Fruit fly (Drosophila melanogaster) whole organism, wandering third instar larva: ENCODE data around the gene Cow.
A peak's percentile ranks its signal among the peaks of the same experiment; 100 is the strongest.

Experiments used
- Abd-B ChIP-seq: fragments of >200 bp; optimal IDR thresholded peaks from 2 replicates; lab custom pipeline; 2017; ENCODE audit warnings: missing biosample characterization, missing genetic modification characterization
- CG32264 ChIP-seq: fragments of 200-800 bp; sonication (Bioruptor generic); optimal IDR thresholded peaks from 2 replicates; lab custom pipeline; 2016; ENCODE audit warnings: missing biosample characterization, missing genetic modification characterization
- CG9705 ChIP-seq: fragments of 200-800 bp; sonication (Bioruptor generic); optimal IDR thresholded peaks from 2 replicates; lab custom pipeline; 2018; ENCODE audit warnings: missing biosample characterization, mild to moderate bottlenecking, missing genetic modification characterization
- CrebA ChIP-seq: fragments of 200-800 bp; sonication (Bioruptor generic); optimal IDR thresholded peaks from 2 replicates; lab custom pipeline; 2016; ENCODE audit warnings: missing biosample characterization, mild to moderate bottlenecking, missing genetic modification characterization, borderline replicate concordance
- Dfd ChIP-seq: fragments of >200 bp; optimal IDR thresholded peaks from 2 replicates; lab custom pipeline; 2017; ENCODE audit warnings: missing biosample characterization, missing genetic modification characterization
- HLH106 ChIP-seq: fragments of 200-800 bp; optimal IDR thresholded peaks from 3 replicates; lab custom pipeline; 2019; ENCODE audit warnings: missing biosample characterization, mild to moderate bottlenecking, missing genetic modification characterization, moderate library complexity
- Hnf4 ChIP-seq: fragments of 200-800 bp; sonication (Bioruptor generic); optimal IDR thresholded peaks from 2 replicates; lab custom pipeline; 2016; ENCODE audit warnings: missing biosample characterization, mild to moderate bottlenecking, missing genetic modification characterization
- Hr78 ChIP-seq: fragments of >200 bp; optimal IDR thresholded peaks from 2 replicates; lab custom pipeline; 2017; ENCODE audit warnings: missing biosample characterization, missing genetic modification characterization
- Hr83 ChIP-seq: fragments of 200-300 bp; sonication (Bioruptor generic); optimal IDR thresholded peaks from 2 replicates; lab custom pipeline; 2016; ENCODE audit warnings: missing biosample characterization, mild to moderate bottlenecking, missing genetic modification characterization, moderate library complexity; ENCODE audit not compliant: poor library complexity, severe bottlenecking
- Mio ChIP-seq: sonication (Bioruptor generic); optimal IDR thresholded peaks from 2 replicates; lab custom pipeline; 2016; ENCODE audit warnings: missing biosample characterization, missing genetic modification characterization
- Myc ChIP-seq: fragments of >200 bp; optimal IDR thresholded peaks from 2 replicates; lab custom pipeline; 2017
- N ChIP-seq: fragments of >200 bp; optimal IDR thresholded peaks from 2 replicates; lab custom pipeline; 2018; ENCODE audit warnings: missing biosample characterization, missing external identifiers, missing genetic modification characterization
- OdsH ChIP-seq: fragments of 200-800 bp; sonication (Bioruptor generic); optimal IDR thresholded peaks from 2 replicates; lab custom pipeline; 2016; ENCODE audit warnings: missing biosample characterization, mild to moderate bottlenecking, missing genetic modification characterization
- Rel ChIP-seq, 2 experiments: fragments of 200-800 bp; sonication (Bioruptor generic) in 1 of 2; optimal IDR thresholded peaks; 2 replicates in 1 of 2; 3 replicates in 1 of 2; lab custom pipeline; 2016 to 2019; ENCODE audit warnings: mild to moderate bottlenecking in 2 of 2, missing biosample characterization in 2 of 2, missing genetic modification characterization in 2 of 2, moderate library complexity in 1 of 2
- Sp1 ChIP-seq: fragments of 200-800 bp; sonication (Bioruptor generic); optimal IDR thresholded peaks from 3 replicates; lab custom pipeline; 2019; ENCODE audit warnings: missing biosample characterization, mild to moderate bottlenecking, missing genetic modification characterization, moderate library complexity
- Vsx2 ChIP-seq: fragments of 200-300, 225-300 bp; sonication (Bioruptor generic); optimal IDR thresholded peaks from 2 replicates; lab custom pipeline; 2018; ENCODE audit warnings: missing biosample characterization, missing genetic modification characterization; ENCODE audit not compliant: partially characterized antibody
- br ChIP-seq: fragments of 200-800 bp; sonication (Bioruptor generic); optimal IDR thresholded peaks from 2 replicates; lab custom pipeline; 2016; ENCODE audit warnings: missing biosample characterization, missing genetic modification characterization
- dmrt93B ChIP-seq: fragments of 200-800 bp; sonication (Bioruptor generic); optimal IDR thresholded peaks from 2 replicates; lab custom pipeline; 2018; ENCODE audit warnings: missing biosample characterization, mild to moderate bottlenecking, missing genetic modification characterization
- dsf ChIP-seq: sonication (Bioruptor generic); optimal IDR thresholded peaks from 2 replicates; lab custom pipeline; 2016; ENCODE audit warnings: missing biosample characterization, missing genetic modification characterization, borderline replicate concordance
- ey ChIP-seq: fragments of 200-800 bp; sonication (Bioruptor generic); optimal IDR thresholded peaks from 2 replicates; lab custom pipeline; 2016; ENCODE audit warnings: missing biosample characterization, missing genetic modification characterization
- foxo ChIP-seq, 2 experiments: fragments of 200-800 bp; sonication (Bioruptor generic); optimal IDR thresholded peaks; 2 replicates in 1 of 2; 3 replicates in 1 of 2; lab custom pipeline; 2016 to 2017; ENCODE audit warnings: missing biosample characterization in 2 of 2, missing genetic modification characterization in 2 of 2
- fru ChIP-seq: fragments of 200-800 bp; sonication (Bioruptor generic); optimal IDR thresholded peaks from 3 replicates; lab custom pipeline; 2016; ENCODE audit warnings: missing biosample characterization, mild to moderate bottlenecking, missing genetic modification characterization
- h ChIP-seq: fragments of 200-800 bp; sonication (Bioruptor generic); optimal IDR thresholded peaks from 3 replicates; lab custom pipeline; 2016; ENCODE audit warnings: missing biosample characterization, mild to moderate bottlenecking, missing genetic modification characterization
- jim ChIP-seq: fragments of 175-275, 200-325 bp; sonication (Bioruptor generic); optimal IDR thresholded peaks from 2 replicates; lab custom pipeline; 2016; ENCODE audit warnings: missing biosample characterization, mild to moderate bottlenecking, missing genetic modification characterization
- pan ChIP-seq: fragments of >200 bp; optimal IDR thresholded peaks from 2 replicates; lab custom pipeline; 2017
- psq ChIP-seq: fragments of 200-800 bp; sonication (Bioruptor generic); optimal IDR thresholded peaks from 3 replicates; lab custom pipeline; 2017; ENCODE audit warnings: missing biosample characterization, mild to moderate bottlenecking, missing genetic modification characterization, moderate library complexity
- rgr ChIP-seq: fragments of 200-800 bp; sonication (Bioruptor generic); optimal IDR thresholded peaks from 3 replicates; lab custom pipeline; 2016; ENCODE audit warnings: missing biosample characterization, mild to moderate bottlenecking, missing genetic modification characterization
- sage ChIP-seq: fragments of 200-800 bp; sonication (Bioruptor generic); optimal IDR thresholded peaks from 2 replicates; lab custom pipeline; 2016; ENCODE audit warnings: missing biosample characterization, mild to moderate bottlenecking, missing genetic modification characterization
- sv ChIP-seq: fragments of 200-800 bp; sonication (Bioruptor generic); optimal IDR thresholded peaks from 3 replicates; lab custom pipeline; 2016; ENCODE audit warnings: missing biosample characterization, missing genetic modification characterization
- tai ChIP-seq: sonication (Bioruptor generic); optimal IDR thresholded peaks from 2 replicates; lab custom pipeline; 2016; ENCODE audit warnings: missing biosample characterization, missing genetic modification characterization
- woc ChIP-seq: sonication (Bioruptor generic); optimal IDR thresholded peaks from 2 replicates; lab custom pipeline; 2016; ENCODE audit warnings: missing biosample characterization, mild to moderate bottlenecking, missing genetic modification characterization

Gene Cow

DNA sequence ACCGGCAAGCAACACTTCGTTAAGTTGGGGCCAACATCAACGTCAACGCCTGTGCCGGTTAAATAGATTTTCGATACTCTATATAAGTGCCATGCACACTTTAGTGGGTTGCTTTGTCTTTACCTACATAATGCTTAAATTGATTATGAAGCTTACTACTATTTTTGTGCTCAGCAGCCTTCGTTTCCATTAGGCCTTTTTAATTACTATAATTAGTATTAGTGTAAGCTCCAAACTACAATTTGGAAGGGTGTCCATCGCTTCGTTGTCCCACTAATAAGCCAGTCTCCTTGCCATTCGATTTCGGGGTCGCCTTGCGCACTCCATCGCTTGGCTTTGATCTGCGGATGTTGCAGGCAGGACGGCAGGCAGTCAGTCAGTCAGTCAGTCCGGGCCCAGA, 35.1 kb upstream of the Cow start:
- no peak for TF ChIP-seq dsf (GFP tag; lab: Kevin White, UChicago)
- TF ChIP-seq woc (GFP tag; lab: Kevin White, UChicago) = peak; percentile 30
- TF ChIP-seq dmrt93B (GFP tag; lab: Kevin White, UChicago) = peak; percentile 36
- no peak for TF ChIP-seq N (GFP tag; lab: Kevin White, UChicago)
- TF ChIP-seq sage (GFP tag; lab: Kevin White, UChicago) = no peak
- no peak for TF ChIP-seq tai (GFP tag; lab: Kevin White, UChicago)
- peak; percentile 42 for TF ChIP-seq OdsH (GFP tag; lab: Kevin White, UChicago)
- peak; percentile 52 for TF ChIP-seq rgr (GFP tag; lab: Kevin White, UChicago)
- peak; percentile 82 for TF ChIP-seq h (GFP tag; lab: Kevin White, UChicago)
- TF ChIP-seq foxo (GFP tag; optimal IDR thresholded peaks at IDR 0.05; lab: Kevin White, UChicago) = peak in 1 of 2 experiments; percentile 49
- TF ChIP-seq CrebA (GFP tag; lab: Kevin White, UChicago) = no peak
- peak; percentile 50 for TF ChIP-seq Sp1
- peak; percentile 55 for TF ChIP-seq fru (GFP tag; lab: Kevin White, UChicago)
- TF ChIP-seq Mio (GFP tag; lab: Kevin White, UChicago) = no peak
- no peak for TF ChIP-seq Hr78
- TF ChIP-seq HLH106 (tag; lab: Kevin White, UChicago) = peak; percentile 62
- peak; percentile 63 for TF ChIP-seq br (GFP tag; lab: Kevin White, UChicago)
- peak; percentile 43 for TF ChIP-seq ey (GFP tag; lab: Kevin White, UChicago)
- TF ChIP-seq psq (GFP tag; lab: Kevin White, UChicago) = peak; percentile 11
- TF ChIP-seq Hnf4 (GFP tag; lab: Kevin White, UChicago) = peak; percentile 7

DNA sequence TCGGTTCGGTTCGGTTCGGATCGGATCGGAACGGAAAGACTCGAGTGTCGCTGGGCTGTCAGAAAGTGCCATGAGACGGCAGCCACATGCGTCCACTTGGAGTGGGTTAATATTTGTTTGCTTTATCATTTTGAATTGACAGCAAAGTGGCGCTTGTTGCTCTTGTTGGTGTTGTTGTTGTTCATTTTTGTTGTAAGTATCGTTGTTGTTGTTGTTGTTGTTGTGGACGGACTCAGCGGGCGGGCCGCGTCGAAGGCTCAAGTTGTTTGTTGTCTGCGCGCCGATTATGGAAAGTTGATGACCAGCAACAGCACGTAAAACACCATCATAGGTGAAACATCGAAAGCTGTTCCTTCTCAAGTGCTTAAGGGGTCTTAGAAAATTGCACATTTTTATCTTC, 34.5 kb upstream of the Cow start:
- TF ChIP-seq psq (GFP tag; lab: Kevin White, UChicago) (no peak), CG32264 (GFP tag; lab: Kevin White, UChicago) (no peak), woc (GFP tag; lab: Kevin White, UChicago) (no peak), pan (lab: Kevin White, UChicago) (no peak), Dfd (GFP tag; lab: Kevin White, UChicago) (no peak), Myc (lab: Kevin White, UChicago) (no peak), dmrt93B (GFP tag; lab: Kevin White, UChicago) (no peak), Hr83 (GFP tag; lab: Kevin White, UChicago) (no peak), rgr (GFP tag; lab: Kevin White, UChicago) (no peak), foxo (GFP tag; optimal IDR thresholded peaks at IDR 0.05; lab: Kevin White, UChicago) (no peak), dsf (GFP tag; lab: Kevin White, UChicago) (no peak)

DNA sequence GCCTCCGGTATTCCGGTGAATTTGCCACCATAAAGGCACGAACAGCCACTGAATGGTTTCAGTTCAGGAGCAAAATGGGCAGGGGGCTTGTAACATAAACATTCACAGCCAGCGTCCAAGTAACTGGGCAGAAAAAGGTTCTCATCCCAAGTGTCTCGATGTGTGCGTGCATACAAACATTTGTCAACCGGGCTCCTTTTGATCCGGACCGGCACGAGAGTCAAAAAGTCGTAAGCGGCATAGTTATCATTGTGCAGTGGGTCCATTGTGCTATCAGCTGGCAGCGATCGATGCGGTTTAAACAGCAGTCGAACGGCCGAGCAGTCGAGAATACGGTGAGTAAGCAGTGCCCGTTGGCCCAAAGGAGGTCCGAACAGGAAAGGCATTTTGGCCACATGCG, 33.2 kb upstream of the Cow start:
- no peak for TF ChIP-seq dmrt93B (GFP tag; lab: Kevin White, UChicago)
- TF ChIP-seq Rel (GFP tag; optimal IDR thresholded peaks at IDR 0.05; lab: Kevin White, UChicago) = no peak
- no peak for TF ChIP-seq Rel (tag; optimal IDR thresholded peaks at IDR 0.05; lab: Kevin White, UChicago)
- no peak for TF ChIP-seq dsf (GFP tag; lab: Kevin White, UChicago)

- peak; percentile 37 for TF ChIP-seq HLH106 (tag; lab: Kevin White, UChicago)
- TF ChIP-seq CG9705 (GFP tag; lab: Kevin White, UChicago) = no peak
- TF ChIP-seq fru (GFP tag; lab: Kevin White, UChicago) = peak; percentile 35
- TF ChIP-seq Sp1 = peak; percentile 14
- peak; percentile 34 for TF ChIP-seq rgr (GFP tag; lab: Kevin White, UChicago)
- peak; percentile 26 for TF ChIP-seq psq (GFP tag; lab: Kevin White, UChicago)
- TF ChIP-seq ey (GFP tag; lab: Kevin White, UChicago) = peak; percentile 13
- peak; percentile 48 for TF ChIP-seq h (GFP tag; lab: Kevin White, UChicago)
- no peak for TF ChIP-seq sv
- no peak for TF ChIP-seq Myc (lab: Kevin White, UChicago)
- no peak for TF ChIP-seq jim (GFP tag; lab: Kevin White, UChicago)
- TF ChIP-seq dmrt93B (GFP tag; lab: Kevin White, UChicago) = no peak
- peak; percentile 15 for TF ChIP-seq OdsH (GFP tag; lab: Kevin White, UChicago)
- TF ChIP-seq Dfd (GFP tag; lab: Kevin White, UChicago) = no peak
- TF ChIP-seq Mio (GFP tag; lab: Kevin White, UChicago) = no peak
- peak; percentile 30 for TF ChIP-seq woc (GFP tag; lab: Kevin White, UChicago)
- TF ChIP-seq, all 38 proteins: peak for 9
Measured at dm6 chr3R:23144654-23145053, 32.1 kb upstream of the Cow start.

DNA sequence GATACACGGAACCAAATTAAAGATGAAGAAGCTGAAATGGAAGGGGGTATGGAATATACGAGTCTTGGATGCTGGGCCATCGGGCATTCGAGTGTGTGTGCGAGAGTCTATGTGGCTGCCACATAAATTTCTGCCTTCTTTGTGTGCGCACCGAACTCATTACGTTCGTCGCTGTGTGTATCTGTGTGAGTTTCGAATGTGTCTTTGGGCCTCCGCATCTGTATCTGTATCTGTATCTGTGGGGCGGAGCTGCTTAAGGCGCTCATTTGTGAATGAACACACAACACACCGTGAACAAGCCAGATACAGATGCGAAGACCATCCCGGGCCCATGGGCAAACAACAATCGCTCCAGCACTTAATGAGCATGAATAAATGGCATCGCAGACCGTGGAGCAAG, 30.9 kb upstream of the Cow start:
- TF ChIP-seq Sp1 (no peak), CG32264 (GFP tag; lab: Kevin White, UChicago) (no peak), Hr83 (GFP tag; lab: Kevin White, UChicago) (no peak), HLH106 (tag; lab: Kevin White, UChicago) (no peak), dsf (GFP tag; lab: Kevin White, UChicago) (no peak), Hr78 (no peak), Abd-B (GFP tag; lab: Kevin White, UChicago) (no peak), foxo (GFP tag; optimal IDR thresholded peaks at IDR 0.05; lab: Kevin White, UChicago) (no peak), CG9705 (GFP tag; lab: Kevin White, UChicago) (no peak), Mio (GFP tag; lab: Kevin White, UChicago) (no peak), Vsx2 (GFP tag; lab: Kevin White, UChicago) (no peak), br (GFP tag; lab: Kevin White, UChicago) (no peak), dmrt93B (GFP tag; lab: Kevin White, UChicago) (no peak), fru (GFP tag; lab: Kevin White, UChicago) (no peak), tai (GFP tag; lab: Kevin White, UChicago) (no peak)
